Fruit fly (Drosophila melanogaster): ENCODE measurements around the gene ergic53.

The ergic53 gene

dm6 chr3L:8520252-8520651, 14.5 kb upstream of the ergic53 start, which contains the start of gene se:
TSS of gene se (plus strand) at chr3L:8520552.
- no peak for TF ChIP-seq CG6163 (GFP tag; IDR thresholded peaks at IDR 0.05)
- TF ChIP-seq dsx (GFP tag; optimal IDR thresholded peaks at IDR 0.05; ENCODE audit: poor library complexity, severe bottlenecking), result no peak
- no peak for TF ChIP-seq CG8319 (GFP tag; optimal IDR thresholded peaks at IDR 0.05)
- TF ChIP-seq cyc (GFP tag; optimal IDR thresholded peaks at IDR 0.05), result no peak
- no peak for TF ChIP-seq Eip78C (GFP tag)
- TF ChIP-seq esn (GFP tag; optimal IDR thresholded peaks at IDR 0.05), result no peak
- no peak for TF ChIP-seq CG4318 (GFP tag; optimal IDR thresholded peaks at IDR 0.05)
- TF ChIP-seq net (GFP tag; optimal IDR thresholded peaks at IDR 0.05), result no peak
- TF ChIP-seq achi (GFP tag; optimal IDR thresholded peaks at IDR 0.05), result no peak
- TF ChIP-seq ss (GFP tag; optimal IDR thresholded peaks at IDR 0.05), result no peak
- TF ChIP-seq lz (GFP tag; optimal IDR thresholded peaks at IDR 0.05), result no peak
- TF ChIP-seq Gug (GFP tag; IDR thresholded peaks at IDR 0.05), result no peak
- no peak for TF ChIP-seq dac (GFP tag; optimal IDR thresholded peaks at IDR 0.05)
- no peak for TF ChIP-seq CG31627 (GFP tag; optimal IDR thresholded peaks at IDR 0.05)
- no peak for TF ChIP-seq Sox15 (GFP tag; optimal IDR thresholded peaks at IDR 0.05)
- no peak for TF ChIP-seq CG16779 (tag; optimal IDR thresholded peaks at IDR 0.05)
- TF ChIP-seq CG3919 (GFP tag; optimal IDR thresholded peaks at IDR 0.05), result no peak
- TF ChIP-seq CG6854 (GFP tag; optimal IDR thresholded peaks at IDR 0.05), result no peak
- no peak for TF ChIP-seq Hr4 (GFP tag; optimal IDR thresholded peaks at IDR 0.05)

- TF ChIP-seq Hr38 (GFP tag; optimal IDR thresholded peaks at IDR 0.05), result no peak
- TF ChIP-seq esn (GFP tag; optimal IDR thresholded peaks at IDR 0.05), result peak; percentile 0
- TF ChIP-seq CG1621 (tag; optimal IDR thresholded peaks at IDR 0.05), result peak; percentile 89
- TF ChIP-seq CG3919 (GFP tag; optimal IDR thresholded peaks at IDR 0.05), result no peak
Measured at dm6 chr3L:8523257-8523656, 11.5 kb upstream of the ergic53 start, which contains the start of gene GstO2. TSS of gene GstO2 (minus strand) at chr3L:8523501.

- TF ChIP-seq Sox14 (GFP tag; optimal IDR thresholded peaks at IDR 0.05) (no peak), CG3032 (tag; optimal IDR thresholded peaks at IDR 0.05) (peak; percentile 33), CG34406 (GFP tag; optimal IDR thresholded peaks at IDR 0.05) (peak; percentile 19), svp (GFP tag) (peak; percentile 82), Hr39 (GFP tag; optimal IDR thresholded peaks at IDR 0.05) (peak; percentile 7), salr (GFP tag; optimal IDR thresholded peaks at IDR 0.05) (peak in 1 of 2 experiments; percentile 37), spab (GFP tag; optimal IDR thresholded peaks at IDR 0.05) (no peak), CG8632 (GFP tag; optimal IDR thresholded peaks at IDR 0.05) (peak; percentile 10), CG6808 (GFP tag; optimal IDR thresholded peaks at IDR 0.05) (no peak), Sox15 (GFP tag; optimal IDR thresholded peaks at IDR 0.05) (no peak), Hr38 (GFP tag; optimal IDR thresholded peaks at IDR 0.05) (no peak), CG4318 (GFP tag; optimal IDR thresholded peaks at IDR 0.05) (no peak), acj6 (GFP tag; optimal IDR thresholded peaks at IDR 0.05) (peak; percentile 9), Blimp-1 (GFP tag; optimal IDR thresholded peaks at IDR 0.05) (no peak), CG11294 (GFP tag; IDR thresholded peaks at IDR 0.05) (no peak), Ets96B (tag; optimal IDR thresholded peaks at IDR 0.05) (peak; percentile 16), Ets21C (GFP tag; optimal IDR thresholded peaks at IDR 0.05) (no peak), achi (GFP tag; optimal IDR thresholded peaks at IDR 0.05) (peak; percentile 58), OdsH (GFP tag; optimal IDR thresholded peaks at IDR 0.05) (no peak), esn (GFP tag; optimal IDR thresholded peaks at IDR 0.05) (peak; percentile 48), pdm3 (GFP tag; optimal IDR thresholded peaks at IDR 0.05) (peak; percentile 22), CG15336 (GFP tag; IDR thresholded peaks at IDR 0.05) (0 out of 2 replicates have a peak, but pooled peaks have one; percentile 10), CG31627 (GFP tag; optimal IDR thresholded peaks at IDR 0.05) (peak; percentile 30), CG1621 (tag; optimal IDR thresholded peaks at IDR 0.05) (peak; percentile 82), CG3919 (GFP tag; optimal IDR thresholded peaks at IDR 0.05) (no peak), Eip78C (GFP tag) (peak; percentile 45), CG6792 (GFP tag; optimal IDR thresholded peaks at IDR 0.05) (peak; percentile 19), topi (GFP tag; optimal IDR thresholded peaks at IDR 0.05) (peak; percentile 40), vri (GFP tag; optimal IDR thresholded peaks at IDR 0.05) (peak; percentile 67), CG7368 (GFP tag; optimal IDR thresholded peaks at IDR 0.05) (no peak), Smox (GFP tag; optimal IDR thresholded peaks at IDR 0.05) (no peak), Hr4 (GFP tag; optimal IDR thresholded peaks at IDR 0.05) (no peak), CG32006 (GFP tag; optimal IDR thresholded peaks at IDR 0.05) (peak; percentile 38), lz (GFP tag; optimal IDR thresholded peaks at IDR 0.05) (peak; percentile 23), CG8319 (GFP tag; optimal IDR thresholded peaks at IDR 0.05) (no peak), CG10669 (GFP tag; optimal IDR thresholded peaks at IDR 0.05) (peak; percentile 14)
Measured at dm6 chr3L:8524816-8525625, 9.8 kb upstream of the ergic53 start, which contains the start of the genes GstO1 and foi. TSS of gene GstO1 (minus strand) at chr3L:8524866. TSS of gene foi (plus strand) at chr3L:8525244.
